Worm (Caenorhabditis elegans) whole organism, young adult: Measurements from ENCODE around the gene C34B4.4.

ENCODE experiments used
- C06A6.2 ChIP-seq: fragments of 200-800 bp; sonication (Bioruptor generic); conservative IDR thresholded peaks from 2 replicates; pipeline ENCODE4 v1.3.6; 2022; ENCODE audit warnings: missing genetic modification characterization, missing compliant biosample characterization
- C17E4.6 ChIP-seq: fragments of 200-800 bp; sonication (Bioruptor generic); IDR thresholded peaks from 2 replicates; pipeline ENCODE4 v1.3.6; 2022; ENCODE audit warnings: missing genetic modification reagents, missing genetic modification characterization, missing compliant biosample characterization
- F37B4.10 ChIP-seq: fragments of 200-800 bp; sonication (Bioruptor generic); IDR thresholded peaks from 2 replicates; pipeline ENCODE4 v1.3.6; 2022; ENCODE audit warnings: missing genetic modification characterization, missing compliant biosample characterization
- F49E8.2 ChIP-seq: sonication (generic microtip); optimal IDR thresholded peaks from 3 replicates; lab custom pipeline; 2017; ENCODE audit warnings: missing genetic modification characterization, mild to moderate bottlenecking, missing compliant biosample characterization, antibody characterized with exemption, moderate library complexity; ENCODE audit not compliant: insufficient read depth
- ama-1 ChIP-seq, 3 experiments: fragments of 150-350 bp in 1 of 3; sonication (generic microtip) in 2 of 3; optimal IDR thresholded peaks; 2 replicates each; lab custom pipeline; 2014 to 2018; ENCODE audit warnings: missing biosample characterization in 2 of 3, missing genetic modification characterization in 2 of 3, missing genetic modification reagents in 2 of 3
- athp-1 ChIP-seq: sonication (generic microtip); optimal IDR thresholded peaks from 2 replicates; lab custom pipeline; 2017; ENCODE audit warnings: mild to moderate bottlenecking, missing genetic modification characterization, missing compliant biosample characterization
- attf-5 ChIP-seq: fragments of 200-800 bp; sonication (Bioruptor generic); optimal IDR thresholded peaks from 2 replicates; lab custom pipeline; 2018; ENCODE audit warnings: mild to moderate bottlenecking, missing genetic modification characterization, missing compliant biosample characterization
- ccch-3 ChIP-seq: fragments of 200-800 bp; sonication (Bioruptor generic); optimal IDR thresholded peaks from 2 replicates; lab custom pipeline; 2018; ENCODE audit warnings: mild to moderate bottlenecking, missing genetic modification characterization, missing compliant biosample characterization
- cebp-1 ChIP-seq, 2 experiments: fragments of 200-800 bp in 1 of 2; sonication (Bioruptor generic) in 1 of 2; sonication (generic microtip) in 1 of 2; IDR thresholded peaks in 1 of 2; optimal IDR thresholded peaks in 1 of 2; 2 replicates each; pipeline versions ENCODE4 v1.3.6 to Lab custom; 2017 to 2022; ENCODE audit warnings: missing compliant biosample characterization in 2 of 2, missing genetic modification characterization in 2 of 2, mild to moderate bottlenecking in 1 of 2, missing genetic modification reagents in 1 of 2, moderate library complexity in 1 of 2
- ceh-40 ChIP-seq: fragments of 200-800 bp; sonication (Bioruptor generic); IDR thresholded peaks from 2 replicates; pipeline ENCODE4 v1.3.6; 2022; ENCODE audit warnings: missing genetic modification characterization, missing compliant biosample characterization
- die-1 ChIP-seq: sonication (generic microtip); optimal IDR thresholded peaks from 2 replicates; lab custom pipeline; 2016; ENCODE audit warnings: missing genotype, mild to moderate bottlenecking, missing genetic modification characterization, missing compliant biosample characterization
- egl-44 ChIP-seq: fragments of 200-800 bp; sonication (Bioruptor generic); IDR thresholded peaks from 2 replicates; pipeline ENCODE4 v1.3.6; 2022; ENCODE audit warnings: missing genetic modification reagents, missing genetic modification characterization, missing compliant biosample characterization
- egrh-3 ChIP-seq: fragments of 200-800 bp; sonication (Bioruptor generic); IDR thresholded peaks from 2 replicates; pipeline ENCODE4 v1.3.6; 2022; ENCODE audit warnings: missing genetic modification reagents, missing genetic modification characterization, missing compliant biosample characterization
- ekl-4 ChIP-seq: fragments of 200-800 bp; sonication (Bioruptor generic); IDR thresholded peaks from 2 replicates; pipeline ENCODE4 v1.3.6; 2022; ENCODE audit warnings: missing genetic modification reagents, missing genetic modification characterization, missing compliant biosample characterization
- him-1 ChIP-seq: sonication (generic microtip); optimal IDR thresholded peaks from 2 replicates; lab custom pipeline; 2016; ENCODE audit warnings: missing genotype, missing genetic modification reagents, missing genetic modification characterization, missing compliant biosample characterization
- hrde-1 ChIP-seq: sonication (generic microtip); optimal IDR thresholded peaks from 2 replicates; lab custom pipeline; 2016; ENCODE audit warnings: missing genetic modification characterization, mild to moderate bottlenecking, missing compliant biosample characterization, moderate library complexity, missing genotype, missing genetic modification reagents, borderline replicate concordance
- lin-26 ChIP-seq: fragments of 200-800 bp; sonication (Bioruptor generic); IDR thresholded peaks from 2 replicates; pipeline ENCODE4 v1.3.6; 2022; ENCODE audit warnings: missing genetic modification reagents, missing genetic modification characterization, missing compliant biosample characterization
- lin-35 ChIP-seq, 3 experiments: fragments of 150-350 bp in 2 of 3; sonication (generic microtip) in 1 of 3; optimal IDR thresholded peaks; 2 replicates each; lab custom pipeline; 2014 to 2018; ENCODE audit warnings: missing biosample characterization in 3 of 3, missing genetic modification characterization in 3 of 3, missing genetic modification reagents in 3 of 3
- lin-40 ChIP-seq: sonication (generic microtip); optimal IDR thresholded peaks from 2 replicates; lab custom pipeline; 2016; ENCODE audit warnings: missing genetic modification characterization, mild to moderate bottlenecking, missing compliant biosample characterization, missing genotype, missing genetic modification reagents
- lir-1 ChIP-seq: fragments of 200-800 bp; sonication (Bioruptor generic); conservative IDR thresholded peaks from 2 replicates; pipeline ENCODE4 v1.3.6; 2022; ENCODE audit warnings: missing genetic modification reagents, missing genetic modification characterization, missing compliant biosample characterization
- lsl-1 ChIP-seq: fragments of 200-800 bp; sonication (Bioruptor generic); optimal IDR thresholded peaks from 2 replicates; lab custom pipeline; 2018; ENCODE audit warnings: mild to moderate bottlenecking, missing genetic modification characterization, moderate library complexity, missing compliant biosample characterization
- lsy-27 ChIP-seq: sonication (generic microtip); optimal IDR thresholded peaks from 2 replicates; lab custom pipeline; 2017; ENCODE audit warnings: missing genetic modification characterization, mild to moderate bottlenecking, missing compliant biosample characterization, antibody characterized with exemption, missing genotype, borderline replicate concordance; ENCODE audit not compliant: insufficient read depth
- madf-10 ChIP-seq: sonication (generic microtip); optimal IDR thresholded peaks from 2 replicates; lab custom pipeline; 2016; ENCODE audit warnings: mild to moderate bottlenecking, missing genetic modification characterization, missing compliant biosample characterization
- mcd-1 ChIP-seq: fragments of 200-800 bp; sonication (Bioruptor generic); IDR thresholded peaks from 2 replicates; pipeline ENCODE4 v1.3.6; 2022; ENCODE audit warnings: missing genetic modification reagents, missing genetic modification characterization, missing compliant biosample characterization
- nfya-1 ChIP-seq: sonication (generic microtip); optimal IDR thresholded peaks from 2 replicates; lab custom pipeline; 2017; ENCODE audit warnings: antibody characterized with exemption, missing compliant biosample characterization, missing genetic modification characterization, borderline replicate concordance; ENCODE audit not compliant: insufficient read depth
- nhr-179 ChIP-seq: sonication (generic microtip); optimal IDR thresholded peaks from 2 replicates; lab custom pipeline; 2016; ENCODE audit warnings: mild to moderate bottlenecking, missing genetic modification characterization, missing compliant biosample characterization
- nhr-80 ChIP-seq: sonication (generic microtip); optimal IDR thresholded peaks from 2 replicates; lab custom pipeline; 2016; ENCODE audit warnings: missing genetic modification characterization, missing compliant biosample characterization
- nhr-90 ChIP-seq: sonication (generic microtip); optimal IDR thresholded peaks from 2 replicates; lab custom pipeline; 2016; ENCODE audit warnings: missing genotype, mild to moderate bottlenecking, missing genetic modification characterization, missing compliant biosample characterization
- pbrm-1 ChIP-seq: fragments of 200-800 bp; sonication (Bioruptor generic); IDR thresholded peaks from 2 replicates; pipeline ENCODE4 v1.3.6; 2022; ENCODE audit warnings: missing genetic modification reagents, missing genetic modification characterization, missing compliant biosample characterization
- somi-1 ChIP-seq: fragments of 200-800 bp; sonication (Bioruptor generic); optimal IDR thresholded peaks from 2 replicates; lab custom pipeline; 2018; ENCODE audit warnings: mild to moderate bottlenecking, missing genetic modification characterization, missing compliant biosample characterization
- tbp1 ChIP-seq: fragments of 200-800 bp; sonication (Bioruptor generic); optimal IDR thresholded peaks from 2 replicates; lab custom pipeline; 2018; ENCODE audit warnings: mild to moderate bottlenecking, missing genetic modification characterization, missing compliant biosample characterization
- tlf-1 ChIP-seq: fragments of 200-800 bp; sonication (Bioruptor generic); optimal IDR thresholded peaks from 2 replicates; lab custom pipeline; 2018; ENCODE audit warnings: mild to moderate bottlenecking, missing genetic modification characterization, missing compliant biosample characterization
- unc-62 ChIP-seq: fragments of 150-350 bp; optimal IDR thresholded peaks from 2 replicates; lab custom pipeline; 2014; ENCODE audit warnings: missing biosample characterization, missing genetic modification reagents, missing genetic modification characterization
- ztf-22 ChIP-seq: fragments of 200-800 bp; sonication (Bioruptor generic); optimal IDR thresholded peaks from 2 replicates; lab custom pipeline; 2018; ENCODE audit warnings: mild to moderate bottlenecking, missing genetic modification characterization, moderate library complexity, missing compliant biosample characterization
- ztf-26 ChIP-seq: sonication (generic microtip); optimal IDR thresholded peaks from 2 replicates; lab custom pipeline; 2017; ENCODE audit warnings: missing genetic modification characterization, missing compliant biosample characterization
- ztf-3 ChIP-seq: fragments of 200-800 bp; sonication (Bioruptor generic); optimal IDR thresholded peaks from 2 replicates; lab custom pipeline; 2018; ENCODE audit warnings: mild to moderate bottlenecking, missing genetic modification characterization, missing compliant biosample characterization
- ztf-6 ChIP-seq: fragments of 200-800 bp; sonication (Bioruptor generic); IDR thresholded peaks from 2 replicates; pipeline ENCODE4 v1.3.6; 2022; ENCODE audit warnings: missing genetic modification reagents, missing genetic modification characterization, missing compliant biosample characterization

Gene C34B4.4

DNA sequence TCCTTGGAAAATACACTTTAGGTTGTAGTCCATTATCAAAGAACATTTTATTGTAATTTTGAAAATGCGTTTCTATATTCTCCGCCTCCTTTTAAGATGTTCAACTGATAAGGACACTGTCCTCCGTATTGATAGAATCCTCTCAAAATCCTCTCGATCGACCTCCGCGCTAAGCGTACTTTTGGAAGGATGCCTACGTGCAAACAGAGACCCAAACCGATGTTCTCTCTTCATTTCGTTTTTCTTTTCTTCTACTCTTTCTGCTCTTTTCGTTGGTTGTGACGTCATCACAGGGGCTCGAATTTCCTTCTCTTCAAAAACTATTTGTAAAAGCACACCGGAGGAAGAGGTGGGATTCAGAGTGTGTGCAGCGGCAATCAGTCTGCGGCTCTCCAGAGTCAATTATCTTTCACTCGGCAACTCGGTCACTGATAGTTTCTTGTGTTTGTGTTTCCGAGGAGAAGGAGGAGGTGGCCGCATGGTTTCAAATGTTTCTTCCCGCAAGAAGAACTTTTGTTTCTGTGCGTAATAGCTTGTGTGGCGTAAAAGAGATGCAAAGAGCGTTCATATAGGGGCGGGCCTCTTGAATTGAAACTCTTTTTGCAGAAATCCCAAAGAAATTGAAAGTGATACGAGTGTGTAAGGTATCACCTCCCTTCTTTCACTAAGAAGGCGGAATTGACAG, 7.6 kb upstream of the C34B4.4 start, which contains the start of gene C34B4.2 (continued):
- TF ChIP-seq hrde-1 (tag; lab: Kevin White, UChicago) (no peak), egl-44 (0 out of 2 replicates have a peak, but pooled peaks have one; percentile 54), ztf-3 (no peak), lin-40 (tag; lab: Kevin White, UChicago) (no peak), attf-5 (peak; percentile 40), him-1 (tag; lab: Kevin White, UChicago) (no peak)

DNA sequence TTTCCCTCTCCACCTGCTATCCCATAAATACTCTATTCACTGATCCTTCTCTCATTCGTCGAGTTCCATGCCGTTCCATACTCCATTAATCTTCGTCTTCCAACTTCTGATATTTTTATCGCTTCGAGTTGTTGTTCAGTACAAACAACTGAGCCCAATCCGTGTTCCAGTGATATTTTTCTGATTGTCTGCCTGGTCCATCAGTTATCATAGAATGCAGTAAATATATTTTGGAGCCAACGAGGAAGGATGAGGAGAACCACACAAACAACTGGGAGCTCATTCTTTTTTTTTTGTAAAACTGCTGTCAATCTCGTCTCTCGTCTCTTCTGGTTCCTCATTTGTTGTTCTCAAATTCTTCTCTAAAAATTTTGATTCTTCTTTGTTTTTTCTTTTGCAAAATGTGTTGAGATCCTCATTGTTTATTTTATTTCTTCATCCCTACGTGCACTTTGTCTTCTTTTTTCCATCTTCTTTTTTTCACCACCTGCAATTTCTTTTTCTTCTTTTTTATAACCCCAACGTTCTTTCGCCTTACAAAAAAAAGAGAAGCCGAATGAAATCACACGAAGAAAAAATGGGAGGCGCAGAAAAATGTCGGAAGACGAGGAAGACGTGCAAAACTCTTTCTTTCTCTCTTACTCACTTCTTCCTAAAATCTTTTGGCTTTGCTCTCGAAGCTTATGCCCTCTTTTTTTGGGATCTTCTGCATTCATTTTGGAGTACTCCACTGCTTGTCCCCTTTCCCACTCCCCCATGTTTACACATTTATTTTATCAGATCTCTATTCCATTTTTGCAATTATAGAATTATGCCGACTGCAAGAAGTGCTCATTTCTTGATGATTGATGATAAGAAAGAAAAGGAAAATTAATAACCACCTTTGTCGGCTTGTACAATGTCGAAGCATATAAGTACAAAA, 6.2 kb upstream of the C34B4.4 start:
- no peak for TF ChIP-seq ekl-4 (GFP tag; lab: Robert Waterston, UW)
- 0 out of 2 replicates have a peak, but pooled peaks have one; percentile 18 for TF ChIP-seq C06A6.2
- peak; percentile 19 for TF ChIP-seq ama-1 (optimal IDR thresholded peaks at IDR 0.05; lab: Kevin White, UChicago)
- TF ChIP-seq ama-1 (GFP tag; optimal IDR thresholded peaks at IDR 0.05; lab: Kevin White, UChicago) = no peak
- TF ChIP-seq nhr-179 = no peak

DNA sequence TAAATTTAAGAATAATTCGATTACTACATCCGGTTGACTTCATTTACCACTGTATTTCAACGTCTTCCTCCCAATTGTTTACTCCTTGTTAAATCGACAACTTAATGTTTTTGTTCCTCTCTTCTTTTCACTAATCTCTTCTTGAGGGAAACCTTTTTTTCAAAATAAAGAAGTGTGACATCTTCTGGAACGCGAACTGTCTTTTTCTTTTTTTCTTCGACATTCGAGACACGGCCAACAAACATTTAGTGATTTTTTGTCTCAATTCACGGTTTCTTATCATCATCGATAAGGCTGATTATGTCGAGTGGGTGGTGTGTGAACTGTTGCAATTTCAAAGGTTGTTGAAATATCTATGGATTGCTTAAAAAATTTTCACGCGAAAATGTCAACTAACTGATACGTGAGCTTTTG, 5.0 kb upstream of the C34B4.4 start:
- TF ChIP-seq F37B4.10 (GFP tag; lab: Robert Waterston, UW) (no peak), cebp-1 (GFP tag; IDR thresholded peaks at IDR 0.05; lab: Robert Waterston, UW) (no peak), cebp-1 (tag; optimal IDR thresholded peaks at IDR 0.05; lab: Kevin White, UChicago) (peak; percentile 44), C17E4.6 (GFP tag; lab: Robert Waterston, UW) (no peak), F49E8.2 (tag; lab: Kevin White, UChicago) (no peak), attf-5 (no peak), ztf-26 (tag; lab: Kevin White, UChicago) (peak; percentile 37), lin-35 (GFP tag; optimal IDR thresholded peaks at IDR 0.05; lab: Kevin White, UChicago) (no peak), die-1 (no peak), ztf-3 (no peak), hrde-1 (tag; lab: Kevin White, UChicago) (no peak), mcd-1 (GFP tag; lab: Robert Waterston, UW) (no peak), ceh-40 (GFP tag; lab: Robert Waterston, UW) (no peak), lin-26 (GFP tag; lab: Robert Waterston, UW) (0 out of 2 replicates have a peak, but pooled peaks have one; percentile 16), ccch-3 (GFP tag; lab: Kevin White, UChicago) (no peak), athp-1 (tag; lab: Kevin White, UChicago) (no peak), tbp1 (GFP tag; lab: Kevin White, UChicago) (peak; percentile 2), lsl-1 (no peak), nhr-80 (peak; percentile 78), somi-1 (GFP tag; lab: Kevin White, UChicago) (peak; percentile 3), ztf-22 (peak; percentile 41), unc-62 (GFP tag; lab: Kevin White, UChicago) (no peak), nhr-179 (no peak)

DNA sequence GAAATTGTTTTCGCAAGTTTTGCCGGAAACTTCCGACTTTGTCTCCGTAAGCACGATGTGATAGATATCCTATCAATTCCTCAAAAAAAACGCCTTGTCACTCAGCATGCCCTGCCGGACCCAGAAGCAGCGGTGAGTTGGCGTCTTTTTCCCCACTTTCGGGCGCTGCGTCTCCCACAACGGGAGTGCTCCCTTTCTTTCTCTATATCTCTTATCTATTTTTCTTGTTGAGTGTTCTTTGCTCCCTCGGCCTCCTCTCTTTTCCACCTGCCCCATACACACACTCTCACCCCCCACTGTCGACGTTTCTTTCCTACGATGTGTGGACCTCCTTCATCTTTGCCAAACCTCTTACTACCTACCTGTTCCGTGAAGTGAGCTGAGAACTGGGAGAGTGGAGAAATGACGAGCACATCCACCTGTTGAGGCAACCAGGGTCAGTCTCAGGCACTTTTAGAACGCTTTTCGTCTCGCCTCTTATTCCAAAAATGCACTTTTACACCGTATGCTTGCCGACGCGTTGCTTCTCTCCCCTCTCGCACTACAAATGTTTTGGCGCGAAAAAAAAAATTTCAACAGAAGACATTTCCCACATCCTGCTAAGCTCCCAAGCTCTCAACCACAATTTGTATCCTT, 4.2 kb upstream of the C34B4.4 start:
- TF ChIP-seq egrh-3 (GFP tag; lab: Robert Waterston, UW) (peak; percentile 54; the same call in 1 of the 2 replicates), unc-62 (GFP tag; lab: Kevin White, UChicago) (peak; percentile 54), nfya-1 (tag; lab: Kevin White, UChicago) (no peak), lsy-27 (tag; lab: Kevin White, UChicago) (no peak), ztf-6 (GFP tag; lab: Robert Waterston, UW) (no peak), lir-1 (GFP tag; lab: Robert Waterston, UW) (peak; percentile 37; the same call in 1 of the 2 replicates), lin-35 (GFP tag; optimal IDR thresholded peaks at IDR 0.05; lab: Kevin White, UChicago) (peak in 1 of 3 experiments; percentile 49), mcd-1 (GFP tag; lab: Robert Waterston, UW) (peak; percentile 45; the same call in 1 of the 2 replicates), ztf-3 (no peak), madf-10 (tag; lab: Kevin White, UChicago) (peak; percentile 46), nhr-90 (tag; lab: Kevin White, UChicago) (peak; percentile 5), athp-1 (tag; lab: Kevin White, UChicago) (peak; percentile 3), attf-5 (peak; percentile 32), cebp-1 (GFP tag; IDR thresholded peaks at IDR 0.05; lab: Robert Waterston, UW) (no peak), cebp-1 (tag; optimal IDR thresholded peaks at IDR 0.05; lab: Kevin White, UChicago) (peak; percentile 61), tlf-1 (GFP tag; lab: Kevin White, UChicago) (peak; percentile 56), pbrm-1 (no peak)
